Worm (Caenorhabditis elegans) whole organism, L1 larva: ENCODE measurements around the gene atgp-1.

Source experiments
- alr-1 ChIP-seq: fragments of 200-800 bp; sonication (Bioruptor generic); optimal IDR thresholded peaks from 2 replicates; lab custom pipeline; 2018; ENCODE audit warnings: borderline replicate concordance, mild to moderate bottlenecking, missing genetic modification characterization, missing compliant biosample characterization
- aly-2 ChIP-seq: fragments of 150-350 bp; optimal IDR thresholded peaks from 2 replicates; lab custom pipeline; 2014; ENCODE audit warnings: missing biosample characterization, missing genetic modification characterization
- ama-1 ChIP-seq: fragments of 150-350 bp; optimal IDR thresholded peaks from 2 replicates; lab custom pipeline; 2014
- ceh-90 ChIP-seq: sonication (generic microtip); optimal IDR thresholded peaks from 2 replicates; lab custom pipeline; 2016; ENCODE audit warnings: missing genetic modification characterization, missing compliant biosample characterization
- ces-1 ChIP-seq: fragments of 150-350 bp; optimal IDR thresholded peaks from 2 replicates; lab custom pipeline; 2014; ENCODE audit warnings: missing biosample characterization, missing genetic modification reagents, missing genetic modification characterization
- dpl-1 ChIP-seq, 3 experiments: fragments of 150-350 bp in 2 of 3; sonication (generic microtip) in 1 of 3; optimal IDR thresholded peaks; 2 replicates each; lab custom pipeline; 2014 to 2017; ENCODE audit warnings: missing biosample characterization in 3 of 3, missing genetic modification characterization in 3 of 3, missing genetic modification reagents in 3 of 3
- elt-3 ChIP-seq, 6 experiments: fragments of 150-350 bp in 1 of 6; sonication (generic microtip); optimal IDR thresholded peaks; 2 replicates each; lab custom pipeline; 2017 to 2018; ENCODE audit warnings: missing biosample characterization in 6 of 6, missing genetic modification characterization in 6 of 6, inconsistent platforms in 1 of 6
- isw-1 ChIP-seq: fragments of 200-800 bp; sonication (Bioruptor generic); IDR thresholded peaks from 2 replicates; pipeline ENCODE4 v1.3.6; 2022; ENCODE audit warnings: missing genetic modification characterization, missing compliant biosample characterization
- lin-14 ChIP-seq: fragments of 200-800 bp; sonication (Bioruptor generic); optimal IDR thresholded peaks from 2 replicates; lab custom pipeline; 2018; ENCODE audit warnings: mild to moderate bottlenecking, missing genetic modification characterization, moderate library complexity, missing compliant biosample characterization
- lin-35 ChIP-seq, 2 experiments: fragments of 150-350 bp; optimal IDR thresholded peaks; 2 replicates each; lab custom pipeline; 2014; ENCODE audit warnings: missing biosample characterization in 2 of 2, missing genetic modification characterization in 2 of 2, missing genetic modification reagents in 2 of 2
- nhr-28 ChIP-seq: fragments of 150-350 bp; optimal IDR thresholded peaks from 2 replicates; lab custom pipeline; 2014; ENCODE audit warnings: missing biosample characterization, missing genetic modification characterization
- pqm-1 ChIP-seq: sonication (generic microtip); optimal IDR thresholded peaks from 3 replicates; lab custom pipeline; 2017; ENCODE audit warnings: missing biosample characterization, missing genetic modification characterization
- swsn-7 ChIP-seq: sonication (generic microtip); optimal IDR thresholded peaks from 2 replicates; lab custom pipeline; 2016; ENCODE audit warnings: missing genetic modification characterization, missing compliant biosample characterization
- vab-15 ChIP-seq: sonication (generic microtip); optimal IDR thresholded peaks from 2 replicates; lab custom pipeline; 2017; ENCODE audit warnings: missing genotype, mild to moderate bottlenecking, missing genetic modification characterization, missing compliant biosample characterization

ce11 chrIV:17258824-17259223 lies 10.3 kb upstream of the atgp-1 start:
- TF ChIP-seq pqm-1 (tag; lab: Kevin White, UChicago), result no peak
- TF ChIP-seq lin-14, result no peak
- no peak for TF ChIP-seq ama-1 (lab: Kevin White, UChicago)
- no peak for TF ChIP-seq elt-3 (tag; optimal IDR thresholded peaks at IDR 0.05; lab: Kevin White, UChicago)
- TF ChIP-seq ces-1 (GFP tag; lab: Kevin White, UChicago), result no peak
- no peak for TF ChIP-seq alr-1 (tag; lab: Kevin White, UChicago)
- no peak for TF ChIP-seq swsn-7 (tag; lab: Kevin White, UChicago)
- TF ChIP-seq vab-15, result no peak
- no peak for TF ChIP-seq isw-1 (GFP tag; lab: Robert Waterston, UW)
- TF ChIP-seq aly-2 (tag; lab: Kevin White, UChicago), result no peak
- TF ChIP-seq dpl-1 (GFP tag; optimal IDR thresholded peaks at IDR 0.05; lab: Kevin White, UChicago), result no peak
- TF ChIP-seq nhr-28 (tag; lab: Kevin White, UChicago), result no peak
- TF ChIP-seq ceh-90 (tag; lab: Kevin White, UChicago), result no peak
- TF ChIP-seq lin-35 (GFP tag; optimal IDR thresholded peaks at IDR 0.05; lab: Kevin White, UChicago), result no peak
